Fruit fly (Drosophila melanogaster): ENCODE data around the gene rdx.
A peak's percentile ranks its signal among the peaks of the same experiment; 100 is the strongest.

The rdx gene

DNA sequence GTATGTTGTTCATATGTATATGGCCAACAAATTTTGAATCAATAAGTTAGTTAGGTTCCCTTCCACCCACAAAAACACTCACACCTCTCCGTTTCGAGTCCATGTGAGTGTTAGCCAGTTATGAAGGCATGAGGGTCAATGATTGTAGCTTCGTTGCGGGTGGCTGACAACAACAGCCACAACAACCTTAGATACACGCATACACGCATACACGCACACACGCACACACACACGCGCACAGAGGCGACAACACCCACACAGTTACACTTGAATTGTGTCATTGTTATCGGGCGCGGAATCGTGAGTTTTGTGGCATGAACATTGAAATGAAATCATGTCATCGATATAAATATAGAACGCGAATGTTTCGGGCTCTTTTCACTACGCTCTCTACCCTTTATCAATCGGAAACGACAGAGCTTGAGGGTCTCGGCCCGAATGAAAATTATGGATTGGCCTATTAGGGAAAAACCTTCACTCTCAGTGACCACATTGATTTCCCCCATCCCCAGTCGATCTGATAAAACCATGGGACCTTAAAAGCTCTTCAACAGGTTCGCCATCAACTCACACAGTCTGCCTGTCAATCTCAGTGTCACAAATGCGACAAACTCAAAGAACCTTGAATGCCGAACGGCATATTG, 12.3 kb downstream of the rdx start (continued):
- TF ChIP-seq CG2129 (GFP tag; IDR thresholded peaks at IDR 0.05; ENCODE audit: partially characterized antibody) (no peak), gsb (GFP tag; IDR thresholded peaks at IDR 0.05) (no peak), CG14710 (tag; optimal IDR thresholded peaks at IDR 0.05) (no peak), CG6689 (GFP tag; IDR thresholded peaks at IDR 0.05) (no peak), Blimp-1 (GFP tag; optimal IDR thresholded peaks at IDR 0.05) (peak; percentile 28), CG2875 (GFP tag; optimal IDR thresholded peaks at IDR 0.05) (no peak), Meics (GFP tag; optimal IDR thresholded peaks at IDR 0.05) (no peak), trh (GFP tag; optimal IDR thresholded peaks at IDR 0.05) (no peak), Deaf1 (tag; optimal IDR thresholded peaks at IDR 0.05) (peak; percentile 49), twi (tag; optimal IDR thresholded peaks at IDR 0.05) (no peak), cg (GFP tag; optimal IDR thresholded peaks at IDR 0.05) (peak; percentile 85), pb (GFP tag; optimal IDR thresholded peaks at IDR 0.05) (no peak), CG3163 (GFP tag; optimal IDR thresholded peaks at IDR 0.05) (no peak), Hand (GFP tag; optimal IDR thresholded peaks at IDR 0.05) (no peak), ttk (GFP tag; IDR thresholded peaks at IDR 0.05) (no peak), dpn (GFP tag; optimal IDR thresholded peaks at IDR 0.05) (no peak), E2f1 (GFP tag; IDR thresholded peaks at IDR 0.05) (no peak), CG12769 (tag; optimal IDR thresholded peaks at IDR 0.05) (peak; percentile 69), CG10209 (GFP tag; optimal IDR thresholded peaks at IDR 0.05) (no peak), Usf (GFP tag; optimal IDR thresholded peaks at IDR 0.05) (no peak), CG6813 (GFP tag; optimal IDR thresholded peaks at IDR 0.05) (no peak), sim (GFP tag; IDR thresholded peaks at IDR 0.05) (no peak), CG14667 (GFP tag; IDR thresholded peaks at IDR 0.05) (no peak), exex (tag; optimal IDR thresholded peaks at IDR 0.05) (peak; percentile 57), CG11723 (GFP tag; optimal IDR thresholded peaks at IDR 0.05) (no peak), btn (GFP tag; optimal IDR thresholded peaks at IDR 0.05) (no peak), Stat92E (GFP tag; optimal IDR thresholded peaks at IDR 0.05) (no peak), CkIIα-i1 (GFP tag; IDR thresholded peaks at IDR 0.05) (no peak), CG16815 (GFP tag; optimal IDR thresholded peaks at IDR 0.05) (no peak), CG8290 (GFP tag; optimal IDR thresholded peaks at IDR 0.05) (no peak), CG8290 (tag; optimal IDR thresholded peaks at IDR 0.05) (no peak), CG5953 (GFP tag; IDR thresholded peaks at IDR 0.05) (no peak), CG5180 (GFP tag; optimal IDR thresholded peaks at IDR 0.05) (no peak), Bdp1 (GFP tag; optimal IDR thresholded peaks at IDR 0.05) (no peak), CG3838 (GFP tag; optimal IDR thresholded peaks at IDR 0.05) (no peak), nerfin-2 (GFP tag; IDR thresholded peaks at IDR 0.05; ENCODE audit: partially characterized antibody) (no peak), Aef1 (GFP tag; IDR thresholded peaks at IDR 0.05) (0 out of 3 replicates have a peak, but pooled peaks have one; percentile 16), PHDP (tag; optimal IDR thresholded peaks at IDR 0.05) (no peak), Atf6 (GFP tag; IDR thresholded peaks at IDR 0.05) (peak; percentile 34; the same call in 1 of the 2 replicates), Chrac-16 (GFP tag; optimal IDR thresholded peaks at IDR 0.05) (no peak), B-H1 (GFP tag; IDR thresholded peaks at IDR 0.05) (no peak), kah (GFP tag; optimal IDR thresholded peaks at IDR 0.05) (no peak), CG18011 (GFP tag; optimal IDR thresholded peaks at IDR 0.05) (no peak), CG4282 (GFP tag; optimal IDR thresholded peaks at IDR 0.05) (no peak), CG7556 (GFP tag; optimal IDR thresholded peaks at IDR 0.05) (no peak), zen2 (GFP tag; IDR thresholded peaks at IDR 0.05; ENCODE audit: partially characterized antibody) (no peak), Spps (tag; optimal IDR thresholded peaks at IDR 0.05) (no peak), CG7357 (GFP tag; IDR thresholded peaks at IDR 0.05) (no peak), Gug (GFP tag; IDR thresholded peaks at IDR 0.05) (no peak), row (GFP tag; IDR thresholded peaks at IDR 0.05) (no peak)

Measured in whole organism, embryonic.